Worm (Caenorhabditis elegans) whole organism, L4/young adult: ENCODE measurements around the gene pdhb-1.

Experiments
- W03F9.2 ChIP-seq: fragments of 150-350 bp; optimal IDR thresholded peaks from 2 replicates; lab custom pipeline; 2014; ENCODE audit warnings: missing biosample characterization, missing genetic modification characterization
- dao-5 ChIP-seq: sonication (generic microtip); optimal IDR thresholded peaks from 2 replicates; lab custom pipeline; 2016; ENCODE audit warnings: missing genotype, missing genetic modification characterization, moderate library complexity, missing compliant biosample characterization
- him-1 ChIP-seq: sonication (generic microtip); optimal IDR thresholded peaks from 2 replicates; lab custom pipeline; 2016; ENCODE audit warnings: missing genotype, missing genetic modification reagents, missing genetic modification characterization, missing compliant biosample characterization

- TF ChIP-seq him-1 (tag; lab: Kevin White, UChicago) = no peak
- TF ChIP-seq dao-5 (tag; lab: Kevin White, UChicago) = no peak
- TF ChIP-seq W03F9.2 = no peak
These were observed 53.9 kb downstream of the pdhb-1 start, which contains the start of gene srz-23 for ce11 chrIV:3453346-3453745.
